Worm (Caenorhabditis elegans): ENCODE data around the gene D1086.12.

- TF ChIP-seq pha-4 (tag; optimal IDR thresholded peaks at IDR 0.05) (no peak), tbx-8 (GFP tag; optimal IDR thresholded peaks at IDR 0.05) (no peak), lin-32 (GFP tag; optimal IDR thresholded peaks at IDR 0.05) (no peak), nhr-237 (tag; optimal IDR thresholded peaks at IDR 0.05) (no peak), nhr-76 (tag; optimal IDR thresholded peaks at IDR 0.05) (no peak), snpc-4 (tag; optimal IDR thresholded peaks at IDR 0.05) (no peak)
These were observed 10.5 kb upstream of the D1086.12 start, which contains the start of the genes D1086.5 and him-5 for ce11 chrV:14090309-14090967.
